Fruit fly (Drosophila melanogaster) whole organism, embryonic: ENCODE measurements around the gene CG17855.

Experiments
- ATbp ChIP-seq: fragments of 200-800 bp; sonication (Bioruptor generic); optimal IDR thresholded peaks from 2 replicates; lab custom pipeline; 2017; ENCODE audit warnings: missing biosample characterization, mild to moderate bottlenecking, missing genetic modification characterization, missing genetic modification reagents
- CG14014 ChIP-seq: fragments of 200-800 bp; sonication (Bioruptor generic); IDR thresholded peaks from 2 replicates; pipeline ENCODE4 v1.3.6; 2022; ENCODE audit warnings: missing biosample characterization, missing genetic modification characterization
- CG17829 ChIP-seq: fragments of 200-800 bp; optimal IDR thresholded peaks from 2 replicates; lab custom pipeline; 2019; ENCODE audit warnings: missing biosample characterization, mild to moderate bottlenecking, missing genetic modification characterization, moderate library complexity
- CG1832 ChIP-seq: fragments of 200-800 bp; sonication (Bioruptor generic); optimal IDR thresholded peaks from 2 replicates; lab custom pipeline; 2017; ENCODE audit warnings: missing biosample characterization, mild to moderate bottlenecking, missing genetic modification characterization, inconsistent platforms
- CG18764 ChIP-seq: fragments of 200-800 bp; sonication (Bioruptor generic); optimal IDR thresholded peaks from 3 replicates; lab custom pipeline; 2016; ENCODE audit warnings: missing biosample characterization, missing genetic modification characterization
- CG4328 ChIP-seq: fragments of 200-800 bp; sonication (Bioruptor generic); optimal IDR thresholded peaks from 3 replicates; lab custom pipeline; 2017; ENCODE audit warnings: missing biosample characterization, missing genetic modification reagents, missing genetic modification characterization
- CG4404 ChIP-seq: fragments of 200-800 bp; sonication (Bioruptor generic); IDR thresholded peaks from 2 replicates; pipeline ENCODE4 v1.3.6; 2022; ENCODE audit warnings: missing biosample characterization, missing genetic modification characterization
- CG4424 ChIP-seq: fragments of 200-800 bp; sonication (Bioruptor generic); optimal IDR thresholded peaks from 3 replicates; lab custom pipeline; 2016; ENCODE audit warnings: missing biosample characterization, missing genetic modification characterization
- CG6254 ChIP-seq: fragments of 200-800 bp; sonication (Bioruptor generic); optimal IDR thresholded peaks from 3 replicates; lab custom pipeline; 2017; ENCODE audit warnings: mild to moderate bottlenecking, missing biosample characterization, missing genetic modification reagents, missing genetic modification characterization
- CG6791 ChIP-seq: fragments of 200-800 bp; sonication (Bioruptor generic); IDR thresholded peaks from 3 replicates; pipeline ENCODE4 v1.3.6; 2022; ENCODE audit warnings: missing biosample characterization, missing genetic modification characterization; ENCODE audit not compliant: partially characterized antibody
- Deaf1 ChIP-seq: fragments of 200-800 bp; optimal IDR thresholded peaks from 3 replicates; lab custom pipeline; 2019; ENCODE audit warnings: missing biosample characterization, mild to moderate bottlenecking, missing genetic modification characterization, moderate library complexity
- Hey ChIP-seq: fragments of 200-800 bp; sonication (Bioruptor generic); optimal IDR thresholded peaks from 3 replicates; lab custom pipeline; 2018; ENCODE audit warnings: missing biosample characterization, mild to moderate bottlenecking, missing genetic modification characterization
- Hr3 ChIP-seq: fragments of 200-800 bp; sonication (Bioruptor generic); optimal IDR thresholded peaks from 3 replicates; lab custom pipeline; 2016; ENCODE audit warnings: missing biosample characterization, missing genetic modification characterization
- Jarid2 ChIP-seq: fragments of 200-800 bp; sonication (Bioruptor generic); optimal IDR thresholded peaks from 3 replicates; lab custom pipeline; 2017; ENCODE audit warnings: mild to moderate bottlenecking, missing biosample characterization, missing genetic modification reagents, missing genetic modification characterization
- Nf-YA ChIP-seq: fragments of 200-800 bp; sonication (Bioruptor generic); IDR thresholded peaks from 2 replicates; pipeline ENCODE4 v1.3.6; 2022; ENCODE audit warnings: missing biosample characterization, missing genetic modification characterization
- Nf-YB ChIP-seq: fragments of 200-800 bp; sonication (Bioruptor generic); optimal IDR thresholded peaks from 3 replicates; lab custom pipeline; 2019; ENCODE audit warnings: missing biosample characterization, mild to moderate bottlenecking, missing genetic modification characterization, moderate library complexity
- Nf-YC ChIP-seq: fragments of 200-800 bp; optimal IDR thresholded peaks from 3 replicates; lab custom pipeline; 2019; ENCODE audit warnings: missing biosample characterization, mild to moderate bottlenecking, missing genetic modification characterization, moderate library complexity
- Opbp ChIP-seq: fragments of 200-800 bp; sonication (Bioruptor generic); IDR thresholded peaks from 3 replicates; pipeline ENCODE4 v1.3.6; 2022; ENCODE audit warnings: missing biosample characterization, missing genetic modification characterization; ENCODE audit not compliant: partially characterized antibody
- Spps ChIP-seq: fragments of 200-800 bp; sonication (Bioruptor generic); optimal IDR thresholded peaks from 2 replicates; lab custom pipeline; 2018; ENCODE audit warnings: missing biosample characterization, mild to moderate bottlenecking, missing genetic modification characterization
- Ssrp ChIP-seq: fragments of 200-800 bp; sonication (Bioruptor generic); optimal IDR thresholded peaks from 2 replicates; lab custom pipeline; 2018; ENCODE audit warnings: missing biosample characterization, mild to moderate bottlenecking, missing genetic modification characterization, moderate library complexity
- Trl ChIP-seq, 3 experiments: fragments of >200 bp in 2 of 3; fragments of 200-800 bp in 1 of 3; sonication (Bioruptor generic) in 1 of 3; optimal IDR thresholded peaks; 2 replicates in 1 of 3; 3 replicates in 2 of 3; lab custom pipeline; 2016 to 2017; ENCODE audit warnings: missing biosample characterization in 1 of 3, missing genetic modification characterization in 1 of 3
- ac ChIP-seq: fragments of 200-800 bp; sonication (Bioruptor generic); optimal IDR thresholded peaks from 3 replicates; lab custom pipeline; 2017; ENCODE audit warnings: missing biosample characterization, mild to moderate bottlenecking, missing genetic modification characterization
- cg ChIP-seq: fragments of 200-800 bp; sonication (Bioruptor generic); optimal IDR thresholded peaks from 3 replicates; lab custom pipeline; 2019; ENCODE audit warnings: missing biosample characterization, mild to moderate bottlenecking, missing genetic modification characterization, moderate library complexity
- chif ChIP-seq, 2 experiments: fragments of 200-800 bp; sonication (Bioruptor generic); optimal IDR thresholded peaks; 3 replicates each; lab custom pipeline; 2016; ENCODE audit warnings: missing biosample characterization in 2 of 2, missing genetic modification characterization in 2 of 2
- chm ChIP-seq: fragments of 200-800 bp; sonication (Bioruptor generic); IDR thresholded peaks from 2 replicates; pipeline ENCODE4 v1.3.6; 2022; ENCODE audit warnings: missing biosample characterization, missing genetic modification characterization
- eve ChIP-seq, 2 experiments: fragments of >200 bp; optimal IDR thresholded peaks; 2 replicates each; lab custom pipeline; 2017; ENCODE audit warnings: missing biosample characterization in 2 of 2, missing genetic modification characterization in 2 of 2
- ewg ChIP-seq: fragments of 200-800 bp; sonication (Bioruptor generic); optimal IDR thresholded peaks from 3 replicates; lab custom pipeline; 2017; ENCODE audit warnings: mild to moderate bottlenecking, missing biosample characterization, missing genetic modification reagents, missing genetic modification characterization
- gcm ChIP-seq: fragments of 200-800 bp; sonication (Bioruptor generic); optimal IDR thresholded peaks from 2 replicates; lab custom pipeline; 2019; ENCODE audit warnings: missing biosample characterization, mild to moderate bottlenecking, missing genetic modification characterization, moderate library complexity
- hb ChIP-seq: fragments of 200-800 bp; sonication (Bioruptor generic); IDR thresholded peaks from 3 replicates; pipeline ENCODE4 v1.3.6; 2022; ENCODE audit warnings: missing biosample characterization, missing genetic modification characterization; ENCODE audit not compliant: partially characterized antibody
- hbn ChIP-seq: fragments of 200-800 bp; sonication (Bioruptor generic); IDR thresholded peaks from 2 replicates; pipeline ENCODE4 v1.3.6; 2022; ENCODE audit warnings: missing biosample characterization, missing genetic modification characterization; ENCODE audit not compliant: partially characterized antibody
- ind ChIP-seq: fragments of 200-800 bp; sonication (Bioruptor generic); optimal IDR thresholded peaks from 3 replicates; lab custom pipeline; 2016; ENCODE audit warnings: missing biosample characterization, missing genetic modification characterization
- insv ChIP-seq, 2 experiments: fragments of 200-800 bp; sonication (Bioruptor generic); optimal IDR thresholded peaks; 3 replicates each; lab custom pipeline; 2016 to 2018; ENCODE audit warnings: missing biosample characterization in 2 of 2, missing genetic modification characterization in 2 of 2
- jing ChIP-seq: fragments of 200-800 bp; sonication (Bioruptor generic); optimal IDR thresholded peaks from 2 replicates; lab custom pipeline; 2018; ENCODE audit warnings: missing biosample characterization, mild to moderate bottlenecking, missing genetic modification characterization
- kni ChIP-seq: fragments of 200-800 bp; sonication (Bioruptor generic); optimal IDR thresholded peaks from 3 replicates; lab custom pipeline; 2017; ENCODE audit warnings: mild to moderate bottlenecking, missing biosample characterization, missing genetic modification reagents, missing genetic modification characterization
- lab ChIP-seq: fragments of 200-800 bp; sonication (Bioruptor generic); optimal IDR thresholded peaks from 3 replicates; lab custom pipeline; 2017; ENCODE audit warnings: missing biosample characterization, missing genetic modification characterization, mild to moderate bottlenecking, moderate library complexity, missing genetic modification reagents
- oc ChIP-seq: fragments of 200-800 bp; sonication (Bioruptor generic); optimal IDR thresholded peaks from 2 replicates; lab custom pipeline; 2018; ENCODE audit warnings: missing biosample characterization, mild to moderate bottlenecking, missing genetic modification characterization, moderate library complexity
- pho ChIP-seq: fragments of 200-800 bp; sonication (Bioruptor generic); optimal IDR thresholded peaks from 2 replicates; lab custom pipeline; 2016; ENCODE audit warnings: missing biosample characterization, missing genetic modification characterization
- pros ChIP-seq: fragments of 200-800 bp; sonication (Bioruptor generic); optimal IDR thresholded peaks from 3 replicates; lab custom pipeline; 2019; ENCODE audit warnings: missing biosample characterization, mild to moderate bottlenecking, missing genetic modification characterization, moderate library complexity
- row ChIP-seq: fragments of 200-800 bp; sonication (Bioruptor generic); IDR thresholded peaks from 3 replicates; pipeline ENCODE4 v1.3.6; 2022; ENCODE audit warnings: missing biosample characterization, missing genetic modification characterization
- sens ChIP-seq: fragments of 200-800 bp; sonication (Bioruptor generic); peaks from one replicate; lab custom pipeline; 2016; ENCODE audit warnings: missing biosample characterization, missing genetic modification characterization
- seq ChIP-seq: fragments of 200-800 bp; sonication (Bioruptor generic); IDR thresholded peaks from 2 replicates; pipeline ENCODE4 v1.3.6; 2022; ENCODE audit warnings: missing biosample characterization, missing genetic modification characterization
- slbo ChIP-seq: fragments of 200-800 bp; sonication (Bioruptor generic); IDR thresholded peaks from 2 replicates; pipeline ENCODE4 v1.3.6; 2022; ENCODE audit warnings: missing biosample characterization, missing genetic modification characterization
- stc ChIP-seq: fragments of 200-800 bp; sonication (Bioruptor generic); IDR thresholded peaks from 2 replicates; pipeline ENCODE4 v1.3.6; 2022; ENCODE audit warnings: missing biosample characterization, missing genetic modification characterization
- trh ChIP-seq: fragments of 200-800 bp; sonication (Bioruptor generic); optimal IDR thresholded peaks from 2 replicates; lab custom pipeline; 2016; ENCODE audit warnings: missing biosample characterization, missing genetic modification characterization
- usp ChIP-seq: fragments of >200 bp; optimal IDR thresholded peaks from 2 replicates; lab custom pipeline; 2017; ENCODE audit warnings: missing biosample characterization, missing genetic modification characterization
- zfh1 ChIP-seq: fragments of 200-800 bp; sonication (Bioruptor generic); IDR thresholded peaks from 3 replicates; pipeline ENCODE4 v1.3.6; 2022; ENCODE audit warnings: missing biosample characterization, missing genetic modification characterization

The CG17855 gene

DNA sequence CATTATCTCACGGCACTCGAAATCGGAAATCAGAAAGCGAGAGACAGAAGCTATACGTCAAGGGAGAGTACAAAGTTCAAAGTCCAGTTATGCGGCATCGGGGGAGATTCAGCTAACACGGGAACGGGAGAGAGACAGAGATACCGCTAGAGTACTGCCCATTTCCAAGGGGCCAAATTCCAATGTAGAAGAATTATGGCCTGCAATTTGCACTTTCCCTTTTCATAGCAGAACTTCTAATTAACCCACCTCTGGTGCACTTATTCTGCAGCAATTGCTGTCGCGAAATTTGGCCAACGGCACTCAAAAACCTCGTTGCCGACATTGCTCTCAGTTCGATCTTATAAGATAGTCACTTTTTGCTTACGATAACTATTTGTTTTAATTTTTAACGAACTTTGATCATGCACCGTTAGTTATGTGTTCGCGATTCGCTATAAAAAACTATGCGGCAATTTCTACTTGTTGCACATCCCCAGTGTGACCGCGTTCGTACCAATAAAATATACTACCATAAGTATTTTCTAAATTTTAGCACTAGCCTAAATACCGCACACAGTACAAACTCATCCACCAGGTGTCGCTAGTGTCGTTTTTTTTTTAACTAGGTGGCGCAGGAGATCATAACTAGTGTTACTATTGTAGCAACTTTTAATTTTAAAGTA lies 36.1 kb downstream of the CG17855 start, which contains the start of gene Mtpalpha (continued):
- TF ChIP-seq eve (GFP tag; optimal IDR thresholded peaks at IDR 0.05; lab: Kevin White, UChicago) (no peak), CG4424 (GFP tag; lab: Kevin White, UChicago) (no peak), ind (GFP tag; lab: Kevin White, UChicago) (peak; percentile 15), CG6254 (peak; percentile 71), Hey (no peak), lab (GFP tag; lab: Kevin White, UChicago) (no peak), Hr3 (GFP tag; lab: Kevin White, UChicago) (peak; percentile 43), stc (GFP tag; lab: Robert Waterston, UW) (no peak; the same call in 1 of the 2 replicates), usp (GFP tag; lab: Kevin White, UChicago) (no peak), ac (GFP tag; lab: Kevin White, UChicago) (no peak), pho (GFP tag; lab: Kevin White, UChicago) (no peak), chm (no peak), hb (GFP tag; lab: Robert Waterston, UW) (no peak), slbo (GFP tag; lab: Robert Waterston, UW) (peak; percentile 63; the same call in 1 of the 2 replicates), zfh1 (GFP tag; lab: Robert Waterston, UW) (no peak)

DNA sequence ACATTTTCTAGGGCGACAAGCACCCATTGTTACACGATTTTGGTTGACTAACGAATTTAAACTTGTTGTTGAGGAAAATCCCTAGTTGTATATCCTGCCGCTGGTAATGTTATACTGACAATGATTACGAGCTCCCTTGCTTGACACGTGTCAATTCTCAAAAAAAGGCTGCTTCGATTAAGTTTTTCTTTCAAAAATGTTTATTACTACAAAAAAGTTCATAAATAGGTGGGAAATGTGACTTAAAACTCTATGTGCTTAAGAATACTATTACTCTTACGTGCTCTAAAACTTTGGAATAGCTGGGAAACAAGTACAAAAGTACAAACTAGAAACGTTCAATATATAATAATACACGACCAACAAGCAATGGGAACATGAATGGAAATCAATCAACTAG lies 39.2 kb downstream of the CG17855 start, which contains the start of gene CG31709:
CG31709 (minus strand) TSS at position 101 of the 400 bp plus-strand sequence.
- TF ChIP-seq ATbp (GFP tag; lab: Kevin White, UChicago) (no peak), row (GFP tag; lab: Robert Waterston, UW) (no peak), hbn (GFP tag; lab: Robert Waterston, UW) (no peak), chif (GFP tag; optimal IDR thresholded peaks at IDR 0.05; lab: Kevin White, UChicago) (no peak), CG18764 (no peak), CG4404 (GFP tag; lab: Robert Waterston, UW) (no peak)

DNA sequence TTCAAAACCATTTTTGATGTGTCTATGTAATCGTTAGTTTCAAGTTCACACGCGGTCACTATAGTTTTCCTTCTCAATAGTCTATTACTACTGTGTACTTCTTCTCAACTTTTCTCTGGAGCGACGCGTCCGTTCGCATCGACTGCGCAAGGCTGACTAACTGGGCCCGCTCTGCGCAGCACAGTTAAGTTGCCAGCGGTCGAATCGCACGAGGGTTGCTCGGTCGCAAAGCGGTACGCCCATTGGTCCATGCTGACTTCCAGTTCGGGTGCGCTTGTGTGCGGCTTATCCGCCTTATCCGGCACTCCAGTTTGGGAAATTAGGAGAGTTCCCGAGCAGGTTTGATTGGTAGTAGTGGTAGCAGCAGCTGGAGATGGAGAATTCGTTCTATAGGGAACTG lies 41.3 kb downstream of the CG17855 start, which contains the start of gene gcm:
gcm (minus strand) TSS at position 164 of the 400 bp plus-strand sequence.
- peak; percentile 78 for TF ChIP-seq cg
- no peak for TF ChIP-seq Spps (tag; lab: Kevin White, UChicago)
- no peak for TF ChIP-seq Ssrp
- TF ChIP-seq Nf-YC (tag; lab: Kevin White, UChicago) = peak; percentile 98
- TF ChIP-seq trh (GFP tag; lab: Kevin White, UChicago) = no peak
- peak in 1 of 2 experiments; percentile 9 for TF ChIP-seq chif (GFP tag; optimal IDR thresholded peaks at IDR 0.05; lab: Kevin White, UChicago)
- peak in 1 of 2 experiments; percentile 55 for TF ChIP-seq insv (GFP tag; optimal IDR thresholded peaks at IDR 0.05; lab: Kevin White, UChicago)
- peak; percentile 5 to 25 for TF ChIP-seq Trl (optimal IDR thresholded peaks at IDR 0.05; lab: Kevin White, UChicago)
- no peak for TF ChIP-seq Trl (GFP tag; optimal IDR thresholded peaks at IDR 0.05; lab: Kevin White, UChicago)
- peak; percentile 0 for TF ChIP-seq pros (GFP tag; lab: Kevin White, UChicago)
- TF ChIP-seq gcm = peak; percentile 83
- peak; percentile 28 for TF ChIP-seq kni (GFP tag; lab: Kevin White, UChicago)
- no peak for TF ChIP-seq Opbp (GFP tag; lab: Robert Waterston, UW)
- peak; percentile 23; the same call in 1 of the 2 replicates for TF ChIP-seq seq (GFP tag; lab: Robert Waterston, UW)
- TF ChIP-seq oc = peak; percentile 54
- peak; percentile 88 for TF ChIP-seq Deaf1 (tag; lab: Kevin White, UChicago)
- TF ChIP-seq ewg = peak; percentile 81
- TF ChIP-seq Jarid2 = peak; percentile 95
- peak; percentile 90 for TF ChIP-seq CG17829 (tag; lab: Kevin White, UChicago)
- peak; percentile 98 for TF ChIP-seq Nf-YB
- TF ChIP-seq Nf-YA (GFP tag; lab: Robert Waterston, UW) = peak; percentile 58; the same call in 1 of the 2 replicates
- TF ChIP-seq sens (GFP tag; lab: Kevin White, UChicago) = peak; percentile 48
- TF ChIP-seq CG4328 (GFP tag; lab: Kevin White, UChicago) = no peak
- TF ChIP-seq jing (GFP tag; lab: Kevin White, UChicago) = peak; percentile 62
- 0 out of 3 replicates have a peak, but pooled peaks have one; percentile 15 for TF ChIP-seq CG6791 (GFP tag; lab: Robert Waterston, UW)
- TF ChIP-seq CG14014 (GFP tag; lab: Robert Waterston, UW) = no peak
- TF ChIP-seq CG1832 (GFP tag; lab: Kevin White, UChicago) = no peak
